Worm (Caenorhabditis elegans): ENCODE results near the gene Y43F8B.17.

ce11 chrV:19533010-19533409 is 48.5 kb downstream of the Y43F8B.17 start, which contains the start of gene Y43F8B.2:
- TF ChIP-seq him-1 (tag; optimal IDR thresholded peaks at IDR 0.05) (no peak), W03F9.2 (tag; optimal IDR thresholded peaks at IDR 0.05) (no peak), dao-5 (tag; optimal IDR thresholded peaks at IDR 0.05) (no peak)

Measured in whole organism, L4/young adult.